Worm (Caenorhabditis elegans): ENCODE results near the gene grl-10.

DNA sequence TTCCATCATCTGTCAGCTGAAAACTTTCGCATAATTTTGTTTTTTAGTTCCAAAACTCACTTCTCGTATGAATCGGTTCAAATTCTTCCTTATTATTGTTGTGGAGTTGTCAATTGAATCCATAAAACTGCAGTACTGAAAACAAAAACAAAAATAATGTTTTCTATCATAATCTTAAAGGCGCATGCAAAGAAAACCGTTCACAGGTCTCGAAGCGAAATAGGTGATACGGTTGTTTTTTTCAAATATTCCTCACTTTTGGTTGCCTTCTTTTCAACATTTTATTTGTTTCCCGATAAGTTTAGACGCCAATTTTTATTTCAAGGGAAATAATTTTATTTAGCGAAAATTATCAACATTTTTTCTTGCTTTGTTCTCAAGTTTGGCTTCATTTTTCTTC lies 29.2 kb downstream of the grl-10 start:
- TF ChIP-seq unc-62 (GFP tag; optimal IDR thresholded peaks at IDR 0.05) (no peak), snpc-4 (tag; optimal IDR thresholded peaks at IDR 0.05) (no peak), flh-1 (GFP tag; optimal IDR thresholded peaks at IDR 0.05) (no peak), ceh-43 (GFP tag; optimal IDR thresholded peaks at IDR 0.05) (no peak)
